Worm (Caenorhabditis elegans): ENCODE results near the gene C29E4.14.

C29E4.14 gene

ce11 chrIII:7928549-7929129 lies 8.7 kb downstream of the C29E4.14 start, which contains the start of the genes C29E4.13 and npp-15 (continued):
- TF ChIP-seq daf-16 (GFP tag; optimal IDR thresholded peaks at IDR 0.05) (no peak), daf-16 (tag; optimal IDR thresholded peaks at IDR 0.05) (peak; percentile 37), T20F7.1 (GFP tag; optimal IDR thresholded peaks at IDR 0.05) (peak; percentile 72), nhr-25 (tag; optimal IDR thresholded peaks at IDR 0.05; ENCODE audit: borderline replicate concordance, insufficient read depth) (no peak)

- TF ChIP-seq daf-16 (GFP tag; optimal IDR thresholded peaks at IDR 0.05) (no peak), daf-16 (tag; optimal IDR thresholded peaks at IDR 0.05) (peak; percentile 50), dve-1 (tag; optimal IDR thresholded peaks at IDR 0.05; ENCODE audit: insufficient read depth) (peak; percentile 16), zfp-2 (tag; optimal IDR thresholded peaks at IDR 0.05) (no peak), pqm-1 (tag; optimal IDR thresholded peaks at IDR 0.05) (peak; percentile 22)
These were observed 13.3 kb downstream of the C29E4.14 start, which contains the start of gene ran-2 for ce11 chrIII:7933235-7933634. TSS of gene ran-2 (plus strand) at chrIII:7933535.

ce11 chrIII:7937548-7937947 lies 17.6 kb downstream of the C29E4.14 start, which contains the start of gene C29E4.10:
TSS of gene C29E4.10 (plus strand) at chrIII:7937848.
- TF ChIP-seq lir-3 (tag; optimal IDR thresholded peaks at IDR 0.05) = no peak
- no peak for TF ChIP-seq unc-39 (tag; optimal IDR thresholded peaks at IDR 0.05)
- TF ChIP-seq egl-27 (tag; optimal IDR thresholded peaks at IDR 0.05) = no peak
- TF ChIP-seq mdt-29 (GFP tag; IDR thresholded peaks at IDR 0.05) = no peak
- no peak for TF ChIP-seq R02D3.7 (tag; optimal IDR thresholded peaks at IDR 0.05)
- no peak for TF ChIP-seq ceh-28 (tag; optimal IDR thresholded peaks at IDR 0.05)
- TF ChIP-seq F10B5.3 (tag; optimal IDR thresholded peaks at IDR 0.05) = no peak
- no peak for TF ChIP-seq F26F4.8 (GFP tag; conservative IDR thresholded peaks at IDR 0.05)
- no peak for TF ChIP-seq ceh-82 (tag; optimal IDR thresholded peaks at IDR 0.05)
- no peak for TF ChIP-seq attf-4 (tag; optimal IDR thresholded peaks at IDR 0.05)
- TF ChIP-seq Y105C5A.15 (GFP tag; IDR thresholded peaks at IDR 0.05) = no peak
- TF ChIP-seq mdl-1 (tag; optimal IDR thresholded peaks at IDR 0.05) = no peak
- TF ChIP-seq zip-11 (GFP tag; IDR thresholded peaks at IDR 0.05) = no peak

ce11 chrIII:7940819-7941218 lies 20.9 kb downstream of the C29E4.14 start, which contains the start of gene C29E4.12:
TSS of gene C29E4.12 (plus strand) at chrIII:7941151.
- TF ChIP-seq mxl-3 (GFP tag; optimal IDR thresholded peaks at IDR 0.05) (no peak), nhr-28 (tag; optimal IDR thresholded peaks at IDR 0.05) (peak; percentile 52), mxl-2 (GFP tag; conservative IDR thresholded peaks at IDR 0.05) (no peak), set-16 (GFP tag; IDR thresholded peaks at IDR 0.05) (no peak), vab-7 (GFP tag; IDR thresholded peaks at IDR 0.05) (no peak), nhr-6 (tag; optimal IDR thresholded peaks at IDR 0.05) (peak; percentile 45), Y48G9A.11 (GFP tag; IDR thresholded peaks at IDR 0.05) (peak; percentile 94), hmg-1.1 (GFP tag; IDR thresholded peaks at IDR 0.05) (peak; percentile 65; the same call in 1 of the 2 replicates), ceh-62 (tag; optimal IDR thresholded peaks at IDR 0.05) (no peak), dpl-1 (GFP tag; optimal IDR thresholded peaks at IDR 0.05) (peak; percentile 96), hif-1 (tag; optimal IDR thresholded peaks at IDR 0.05) (peak in 1 of 2 experiments; percentile 27), dve-1 (tag; optimal IDR thresholded peaks at IDR 0.05; ENCODE audit: insufficient read depth) (peak; percentile 26), lsy-2 (tag; optimal IDR thresholded peaks at IDR 0.05) (peak in 1 of 2 experiments; percentile 83), mes-2 (tag; optimal IDR thresholded peaks at IDR 0.05; ENCODE audit: poor library complexity, severe bottlenecking) (peak; percentile 77), mep-1 (tag; optimal IDR thresholded peaks at IDR 0.05) (no peak), ceh-44 (GFP tag; IDR thresholded peaks at IDR 0.05) (no peak), lin-39 (tag; optimal IDR thresholded peaks at IDR 0.05) (no peak), lin-38 (GFP tag; IDR thresholded peaks at IDR 0.05) (no peak; the same call in 1 of the 2 replicates), zag-1 (tag; optimal IDR thresholded peaks at IDR 0.05) (no peak), aha-1 (tag) (peak; percentile 62), snpc-4 (tag; optimal IDR thresholded peaks at IDR 0.05) (no peak), hlh-30 (tag; optimal IDR thresholded peaks at IDR 0.05; ENCODE audit: insufficient read depth) (peak; percentile 79), T20F7.1 (GFP tag; optimal IDR thresholded peaks at IDR 0.05) (peak; percentile 99), fkh-10 (GFP tag; optimal IDR thresholded peaks at IDR 0.05) (peak; percentile 38), nhr-11 (tag; optimal IDR thresholded peaks at IDR 0.05) (peak; percentile 11), nhr-25 (tag; optimal IDR thresholded peaks at IDR 0.05; ENCODE audit: borderline replicate concordance, insufficient read depth) (peak; percentile 55)
